Fruit fly (Drosophila melanogaster) whole organism, prepupa: ENCODE results near the gene Obp99b.
A peak's percentile ranks its signal among the peaks of the same experiment; 100 is the strongest.

Experiments used
- CG10669 ChIP-seq: fragments of 200-800 bp; sonication (Bioruptor generic); optimal IDR thresholded peaks from 3 replicates; lab custom pipeline; 2018; ENCODE audit warnings: missing biosample characterization, mild to moderate bottlenecking, missing genetic modification characterization, moderate library complexity
- CG8632 ChIP-seq: fragments of 200-800 bp; sonication (Bioruptor generic); optimal IDR thresholded peaks from 3 replicates; lab custom pipeline; 2016; ENCODE audit warnings: missing biosample characterization, missing genetic modification characterization
- Hr38 ChIP-seq: sonication (Bioruptor generic); optimal IDR thresholded peaks from 2 replicates; lab custom pipeline; 2016; ENCODE audit warnings: missing biosample characterization, missing genetic modification characterization
- acj6 ChIP-seq: fragments of 200-800 bp; sonication (Bioruptor generic); optimal IDR thresholded peaks from 3 replicates; lab custom pipeline; 2016; ENCODE audit warnings: missing biosample characterization, missing genetic modification characterization
- dsx ChIP-seq: fragments of 200-800 bp; optimal IDR thresholded peaks from 3 replicates; lab custom pipeline; 2019; ENCODE audit warnings: missing biosample characterization, mild to moderate bottlenecking, missing genetic modification characterization, moderate library complexity; ENCODE audit not compliant: poor library complexity, severe bottlenecking
- fd59A ChIP-seq: fragments of 200-800 bp; sonication (Bioruptor generic); optimal IDR thresholded peaks from 2 replicates; lab custom pipeline; 2017; ENCODE audit warnings: missing biosample characterization, mild to moderate bottlenecking, missing genetic modification characterization, missing genetic modification reagents
- fkh ChIP-seq: fragments of 200-800 bp; sonication (Bioruptor generic); optimal IDR thresholded peaks from 3 replicates; lab custom pipeline; 2017; ENCODE audit warnings: missing biosample characterization, mild to moderate bottlenecking, missing genetic modification characterization, moderate library complexity
- salr ChIP-seq, 2 experiments: fragments of 200-800 bp; sonication (Bioruptor generic); optimal IDR thresholded peaks; 3 replicates each; lab custom pipeline; 2016 to 2018; ENCODE audit warnings: missing biosample characterization in 2 of 2, missing genetic modification characterization in 2 of 2, mild to moderate bottlenecking in 1 of 2
- ss ChIP-seq, 2 experiments: fragments of 200-800 bp; sonication (Bioruptor generic); optimal IDR thresholded peaks; 2 replicates in 1 of 2; 3 replicates in 1 of 2; lab custom pipeline; 2017 to 2018; ENCODE audit warnings: mild to moderate bottlenecking in 2 of 2, missing biosample characterization in 2 of 2, missing genetic modification characterization in 2 of 2, moderate library complexity in 1 of 2
- topi ChIP-seq: fragments of 200-800 bp; sonication (Bioruptor generic); optimal IDR thresholded peaks from 3 replicates; lab custom pipeline; 2016; ENCODE audit warnings: missing biosample characterization, missing genetic modification characterization

- TF ChIP-seq salr (GFP tag; optimal IDR thresholded peaks at IDR 0.05; lab: Kevin White, UChicago) (peak; percentile 96 to 97), topi (peak; percentile 100), fd59A (peak; percentile 98), ss (GFP tag; optimal IDR thresholded peaks at IDR 0.05; lab: Kevin White, UChicago) (peak; percentile 96 to 98), Hr38 (peak; percentile 98), CG8632 (GFP tag; lab: Kevin White, UChicago) (peak; percentile 97), CG10669 (GFP tag; lab: Kevin White, UChicago) (peak; percentile 99), acj6 (GFP tag; lab: Kevin White, UChicago) (peak; percentile 99), fkh (GFP tag; lab: Kevin White, UChicago) (no peak), dsx (GFP tag; lab: Kevin White, UChicago) (peak; percentile 99)
Observed at dm6 chr3R:29736678-29737093, 20.0 kb upstream of the Obp99b start, which contains the start of the genes CG7601 and CIA30.
